Fruit fly (Drosophila melanogaster): ENCODE results near the gene CG34149.

- no peak for TF ChIP-seq CG8478 (optimal IDR thresholded peaks at IDR 0.05)
- no peak for TF ChIP-seq psq (optimal IDR thresholded peaks at IDR 0.05)
Observed at dm6 chr3R:22395409-22396178, 15.7 kb downstream of the CG34149 start.
